Fruit fly (Drosophila melanogaster) whole organism, embryonic: ENCODE results near the gene CG43248.

Experiments used
- CG10274 ChIP-seq: fragments of 200-800 bp; sonication (Bioruptor generic); optimal IDR thresholded peaks from 3 replicates; lab custom pipeline; 2017; ENCODE audit warnings: missing biosample characterization, mild to moderate bottlenecking, missing genetic modification characterization
- CG10321 ChIP-seq: fragments of 200-800 bp; sonication (Bioruptor generic); IDR thresholded peaks from 2 replicates; pipeline ENCODE4 v1.3.6; 2022; ENCODE audit warnings: missing biosample characterization, missing genetic modification characterization
- CG10431 ChIP-seq: fragments of 200-800 bp; sonication (Bioruptor generic); optimal IDR thresholded peaks from 3 replicates; lab custom pipeline; 2018; ENCODE audit warnings: missing biosample characterization, mild to moderate bottlenecking, missing genetic modification characterization
- CG10565 ChIP-seq: fragments of 200-800 bp; sonication (Bioruptor generic); optimal IDR thresholded peaks from 3 replicates; lab custom pipeline; 2016; ENCODE audit warnings: missing biosample characterization, mild to moderate bottlenecking, missing genetic modification characterization
- CG12071 ChIP-seq: fragments of 200-800 bp; sonication (Bioruptor generic); optimal IDR thresholded peaks from 3 replicates; lab custom pipeline; 2018; ENCODE audit warnings: missing biosample characterization, mild to moderate bottlenecking, missing genetic modification characterization
- CG12744 ChIP-seq: fragments of 200-800 bp; sonication (Bioruptor generic); optimal IDR thresholded peaks from 2 replicates; lab custom pipeline; 2016; ENCODE audit warnings: missing biosample characterization, missing genetic modification characterization
- CG12769 ChIP-seq: fragments of 200-800 bp; sonication (Bioruptor generic); optimal IDR thresholded peaks from 2 replicates; lab custom pipeline; 2019; ENCODE audit warnings: missing biosample characterization, mild to moderate bottlenecking, missing genetic modification characterization, moderate library complexity
- CG13296 ChIP-seq: fragments of 200-800 bp; sonication (Bioruptor generic); optimal IDR thresholded peaks from 3 replicates; lab custom pipeline; 2018; ENCODE audit warnings: missing biosample characterization, mild to moderate bottlenecking, missing genetic modification characterization
- CG14667 ChIP-seq: fragments of 200-800 bp; sonication (Bioruptor generic); IDR thresholded peaks from 2 replicates; pipeline ENCODE4 v1.3.6; 2022; ENCODE audit warnings: missing biosample characterization, missing genetic modification characterization
- CG15479 ChIP-seq: fragments of 200-800 bp; sonication (Bioruptor generic); optimal IDR thresholded peaks from 3 replicates; lab custom pipeline; 2019; ENCODE audit warnings: missing biosample characterization, mild to moderate bottlenecking, missing genetic modification characterization, moderate library complexity
- CG16813 ChIP-seq: fragments of 200-800 bp; sonication (Bioruptor generic); IDR thresholded peaks from 3 replicates; pipeline ENCODE4 v1.3.6; 2022; ENCODE audit warnings: missing biosample characterization, missing genetic modification characterization; ENCODE audit not compliant: partially characterized antibody
- CG17612 ChIP-seq: fragments of 200-800 bp; sonication (Bioruptor generic); IDR thresholded peaks from 2 replicates; pipeline ENCODE4 v1.3.6; 2022; ENCODE audit warnings: missing biosample characterization, missing genetic modification characterization
- CG18476 ChIP-seq: fragments of 200-800 bp; sonication (Bioruptor generic); optimal IDR thresholded peaks from 2 replicates; lab custom pipeline; 2016; ENCODE audit warnings: missing biosample characterization, mild to moderate bottlenecking, missing genetic modification characterization
- CG2712 ChIP-seq: fragments of 200-800 bp; optimal IDR thresholded peaks from 3 replicates; lab custom pipeline; 2019; ENCODE audit warnings: missing biosample characterization, mild to moderate bottlenecking, missing genetic modification characterization, moderate library complexity
- CG30431 ChIP-seq: fragments of 200-800 bp; sonication (Bioruptor generic); optimal IDR thresholded peaks from 2 replicates; lab custom pipeline; 2017; ENCODE audit warnings: missing biosample characterization, missing genetic modification characterization
- CG4617 ChIP-seq: fragments of 200-800 bp; sonication (Bioruptor generic); optimal IDR thresholded peaks from 3 replicates; lab custom pipeline; 2016; ENCODE audit warnings: missing biosample characterization, missing genetic modification characterization, borderline replicate concordance
- CG5953 ChIP-seq: fragments of 200-800 bp; sonication (Bioruptor generic); IDR thresholded peaks from 2 replicates; pipeline ENCODE4 v1.3.6; 2022; ENCODE audit warnings: missing biosample characterization, missing genetic modification characterization
- CG6689 ChIP-seq: fragments of 200-800 bp; sonication (Bioruptor generic); IDR thresholded peaks from 2 replicates; pipeline ENCODE4 v1.3.6; 2022; ENCODE audit warnings: missing biosample characterization, missing genetic modification characterization
- CG8924 ChIP-seq: fragments of 200-800 bp; optimal IDR thresholded peaks from 3 replicates; lab custom pipeline; 2019; ENCODE audit warnings: missing biosample characterization, mild to moderate bottlenecking, missing genetic modification characterization, moderate library complexity
- CG9609 ChIP-seq: fragments of 200-800 bp; sonication (Bioruptor generic); optimal IDR thresholded peaks from 3 replicates; lab custom pipeline; 2016; ENCODE audit warnings: missing biosample characterization, missing genetic modification characterization
- E2f1 ChIP-seq: fragments of 200-800 bp; sonication (Bioruptor generic); IDR thresholded peaks from 2 replicates; pipeline ENCODE4 v1.3.6; 2022; ENCODE audit warnings: missing biosample characterization, missing genetic modification characterization
- Ets65A ChIP-seq: fragments of 200-800 bp; sonication (Bioruptor generic); peaks from one replicate; lab custom pipeline; 2016; ENCODE audit warnings: missing biosample characterization, missing genetic modification characterization
- Hr78 ChIP-seq, 2 experiments: fragments of 200-800 bp in 1 of 2; fragments of >200 bp in 1 of 2; sonication (Bioruptor generic) in 1 of 2; optimal IDR thresholded peaks; 2 replicates each; lab custom pipeline; 2017 to 2019; ENCODE audit warnings: missing biosample characterization in 2 of 2, missing genetic modification characterization in 2 of 2, mild to moderate bottlenecking in 1 of 2, moderate library complexity in 1 of 2
- Med ChIP-seq: fragments of 200-800 bp; sonication (Bioruptor generic); peaks from one replicate; lab custom pipeline; 2016; ENCODE audit warnings: missing biosample characterization, missing genetic modification characterization, mild to moderate bottlenecking, inconsistent platforms, moderate library complexity
- NC2β ChIP-seq: fragments of 200-800 bp; sonication (Bioruptor generic); optimal IDR thresholded peaks from 2 replicates; lab custom pipeline; 2016; ENCODE audit warnings: missing biosample characterization, missing genetic modification characterization
- Six4 ChIP-seq: fragments of 200-800 bp; sonication (Bioruptor generic); optimal IDR thresholded peaks from 2 replicates; lab custom pipeline; 2016; ENCODE audit warnings: missing biosample characterization, missing genetic modification characterization
- Sox100B ChIP-seq: fragments of 200-800 bp; sonication (Bioruptor generic); optimal IDR thresholded peaks from 3 replicates; lab custom pipeline; 2018; ENCODE audit warnings: missing biosample characterization, mild to moderate bottlenecking, missing genetic modification characterization
- Ssrp ChIP-seq: fragments of 200-800 bp; sonication (Bioruptor generic); optimal IDR thresholded peaks from 2 replicates; lab custom pipeline; 2018; ENCODE audit warnings: missing biosample characterization, mild to moderate bottlenecking, missing genetic modification characterization, moderate library complexity
- Tbp ChIP-seq: fragments of >200 bp; optimal IDR thresholded peaks from 2 replicates; lab custom pipeline; 2018; ENCODE audit warnings: missing biosample characterization, missing genetic modification characterization
- ara ChIP-seq: fragments of 200-800 bp; sonication (Bioruptor generic); IDR thresholded peaks from 2 replicates; pipeline ENCODE4 v1.3.6; 2022; ENCODE audit warnings: missing biosample characterization, missing genetic modification characterization
- bigmax ChIP-seq: fragments of 200-800 bp; sonication (Bioruptor generic); optimal IDR thresholded peaks from 2 replicates; lab custom pipeline; 2018; ENCODE audit warnings: missing biosample characterization, mild to moderate bottlenecking, missing genetic modification characterization
- bowl ChIP-seq: fragments of 200-800 bp; sonication (Bioruptor generic); IDR thresholded peaks from 2 replicates; pipeline ENCODE4 v1.3.6; 2022; ENCODE audit warnings: missing biosample characterization, missing genetic modification characterization
- chm ChIP-seq: fragments of 200-800 bp; sonication (Bioruptor generic); IDR thresholded peaks from 2 replicates; pipeline ENCODE4 v1.3.6; 2022; ENCODE audit warnings: missing biosample characterization, missing genetic modification characterization
- chn ChIP-seq: fragments of 200-800 bp; sonication (Bioruptor generic); optimal IDR thresholded peaks from 2 replicates; lab custom pipeline; 2016; ENCODE audit warnings: missing biosample characterization, missing genetic modification characterization
- exex ChIP-seq: fragments of 200-800 bp; sonication (Bioruptor generic); optimal IDR thresholded peaks from 4 replicates; lab custom pipeline; 2018; ENCODE audit warnings: missing biosample characterization, mild to moderate bottlenecking, missing genetic modification characterization, moderate library complexity
- fu2 ChIP-seq: fragments of 200-800 bp; sonication (Bioruptor generic); optimal IDR thresholded peaks from 2 replicates; lab custom pipeline; 2016; ENCODE audit warnings: missing biosample characterization, missing genetic modification characterization
- grn ChIP-seq: fragments of 200-800 bp; sonication (Bioruptor generic); optimal IDR thresholded peaks from 3 replicates; lab custom pipeline; 2017; ENCODE audit warnings: missing biosample characterization, missing genetic modification characterization
- gsb ChIP-seq: fragments of 200-800 bp; sonication (Bioruptor generic); IDR thresholded peaks from 2 replicates; pipeline ENCODE4 v1.3.6; 2022; ENCODE audit warnings: missing biosample characterization, missing genetic modification characterization
- her ChIP-seq: fragments of 200-800 bp; sonication (Bioruptor generic); optimal IDR thresholded peaks from 2 replicates; lab custom pipeline; 2016; ENCODE audit warnings: missing biosample characterization, missing genetic modification characterization
- inv ChIP-seq: fragments of 200-800 bp; sonication (Bioruptor generic); IDR thresholded peaks from 2 replicates; pipeline ENCODE4 v1.3.6; 2022; ENCODE audit warnings: missing biosample characterization, missing genetic modification characterization; ENCODE audit not compliant: partially characterized antibody
- jigr1 ChIP-seq: fragments of 200-800 bp; sonication (Bioruptor generic); IDR thresholded peaks from 3 replicates; pipeline ENCODE4 v1.3.6; 2022; ENCODE audit warnings: missing biosample characterization, missing genetic modification characterization
- jumu ChIP-seq: fragments of 200-800 bp; sonication (Bioruptor generic); optimal IDR thresholded peaks from 3 replicates; lab custom pipeline; 2016; ENCODE audit warnings: missing biosample characterization, missing genetic modification characterization
- klu ChIP-seq: fragments of 200-800 bp; sonication (Bioruptor generic); IDR thresholded peaks from 2 replicates; pipeline ENCODE4 v1.3.6; 2022; ENCODE audit warnings: missing biosample characterization, missing genetic modification characterization
- lbe ChIP-seq: fragments of 200-800 bp; sonication (Bioruptor generic); optimal IDR thresholded peaks from 2 replicates; lab custom pipeline; 2016; ENCODE audit warnings: missing biosample characterization, mild to moderate bottlenecking, missing genetic modification characterization
- nerfin-2 ChIP-seq: fragments of 200-800 bp; sonication (Bioruptor generic); IDR thresholded peaks from 2 replicates; pipeline ENCODE4 v1.3.6; 2022; ENCODE audit warnings: missing biosample characterization, missing genetic modification characterization; ENCODE audit not compliant: partially characterized antibody
- pb ChIP-seq: fragments of 200-800 bp; sonication (Bioruptor generic); optimal IDR thresholded peaks from 3 replicates; lab custom pipeline; 2016; ENCODE audit warnings: missing biosample characterization, missing genetic modification characterization
- pfk ChIP-seq: fragments of 200-800 bp; sonication (Bioruptor generic); optimal IDR thresholded peaks from 2 replicates; lab custom pipeline; 2018; ENCODE audit warnings: missing biosample characterization, mild to moderate bottlenecking, missing genetic modification characterization, moderate library complexity
- sens ChIP-seq: fragments of 200-800 bp; sonication (Bioruptor generic); peaks from one replicate; lab custom pipeline; 2016; ENCODE audit warnings: missing biosample characterization, missing genetic modification characterization
- sens-2 ChIP-seq: fragments of 200-800 bp; sonication (Bioruptor generic); IDR thresholded peaks from 2 replicates; pipeline ENCODE4 v1.3.6; 2022; ENCODE audit warnings: missing biosample characterization, missing genetic modification characterization
- trh ChIP-seq: fragments of 200-800 bp; sonication (Bioruptor generic); optimal IDR thresholded peaks from 2 replicates; lab custom pipeline; 2016; ENCODE audit warnings: missing biosample characterization, missing genetic modification characterization
- twi ChIP-seq: fragments of 200-800 bp; optimal IDR thresholded peaks from 2 replicates; lab custom pipeline; 2019; ENCODE audit warnings: missing biosample characterization, mild to moderate bottlenecking, missing genetic modification characterization, moderate library complexity
- unc-4 ChIP-seq: fragments of 200-800 bp; sonication (Bioruptor generic); IDR thresholded peaks from 2 replicates; pipeline ENCODE4 v1.3.6; 2022; ENCODE audit warnings: missing biosample characterization, missing genetic modification characterization; ENCODE audit not compliant: partially characterized antibody

CG43248 gene

dm6 chr3L:15580487-15580886 lies 49.2 kb upstream of the CG43248 start, which contains the start of the genes mrn and CG12301 (continued):
- TF ChIP-seq exex (tag; lab: Kevin White, UChicago) (no peak), klu (GFP tag; lab: Robert Waterston, UW) (peak; percentile 86), twi (tag; lab: Kevin White, UChicago) (no peak), trh (GFP tag; lab: Kevin White, UChicago) (peak; percentile 24), CG6689 (GFP tag; lab: Robert Waterston, UW) (peak; percentile 74), CG10565 (no peak), CG16813 (peak; percentile 92), inv (GFP tag; lab: Robert Waterston, UW) (peak; percentile 93), Hr78 (GFP tag; optimal IDR thresholded peaks at IDR 0.05; lab: Kevin White, UChicago) (no peak), ara (GFP tag; lab: Robert Waterston, UW) (peak; percentile 96), CG18476 (GFP tag; lab: Kevin White, UChicago) (peak; percentile 35), chn (peak; percentile 62), CG9609 (GFP tag; lab: Kevin White, UChicago) (peak; percentile 56), Ssrp (tag; lab: Kevin White, UChicago) (peak; percentile 62), CG13296 (GFP tag; lab: Kevin White, UChicago) (no peak), CG10274 (GFP tag; lab: Kevin White, UChicago) (no peak), CG17612 (GFP tag; lab: Robert Waterston, UW) (peak; percentile 83), Six4 (peak; percentile 64), CG10321 (GFP tag; lab: Robert Waterston, UW) (no peak), CG12769 (tag; lab: Kevin White, UChicago) (no peak), CG12071 (GFP tag; lab: Kevin White, UChicago) (no peak), pfk (no peak), sens (GFP tag; lab: Kevin White, UChicago) (peak; percentile 92), CG10431 (no peak), CG8924 (tag; lab: Kevin White, UChicago) (peak; percentile 66), lbe (GFP tag; lab: Kevin White, UChicago) (peak; percentile 78), jumu (GFP tag; lab: Kevin White, UChicago) (peak; percentile 44), CG4617 (GFP tag; lab: Kevin White, UChicago) (peak; percentile 15), gsb (peak; percentile 52; the same call in 1 of the 2 replicates), NC2β (GFP tag; lab: Kevin White, UChicago) (peak; percentile 33), Sox100B (GFP tag; lab: Kevin White, UChicago) (no peak), chm (GFP tag; lab: Robert Waterston, UW) (0 out of 2 replicates have a peak, but pooled peaks have one; percentile 48), Ets65A (GFP tag; lab: Kevin White, UChicago) (peak; percentile 93), fu2 (peak; percentile 52), unc-4 (peak; percentile 96), CG15479 (no peak), CG30431 (GFP tag; lab: Kevin White, UChicago) (peak; percentile 9), grn (GFP tag; lab: Kevin White, UChicago) (no peak), E2f1 (GFP tag; lab: Robert Waterston, UW) (peak; percentile 91), CG5953 (GFP tag; lab: Robert Waterston, UW) (0 out of 2 replicates have a peak, but pooled peaks have one; percentile 31), CG14667 (GFP tag; lab: Robert Waterston, UW) (peak; percentile 87), sens-2 (GFP tag; lab: Robert Waterston, UW) (no peak), Tbp (GFP tag; lab: Kevin White, UChicago) (peak; percentile 14), nerfin-2 (GFP tag; lab: Robert Waterston, UW) (peak; percentile 90), bowl (GFP tag; lab: Robert Waterston, UW) (no peak), her (GFP tag; lab: Kevin White, UChicago) (peak; percentile 10), CG12744 (GFP tag; lab: Kevin White, UChicago) (peak; percentile 39), jigr1 (GFP tag; lab: Robert Waterston, UW) (peak; percentile 73; the same call in 2 of the 3 replicates), pb (no peak), bigmax (GFP tag; lab: Kevin White, UChicago) (no peak), Med (GFP tag; lab: Kevin White, UChicago) (peak; percentile 91), CG2712 (tag; lab: Kevin White, UChicago) (peak; percentile 88)
